Worm (Caenorhabditis elegans) whole organism, young adult: ENCODE results near the gene ndua-1.

Experiments
- C17E4.6 ChIP-seq: fragments of 200-800 bp; sonication (Bioruptor generic); IDR thresholded peaks from 2 replicates; pipeline ENCODE4 v1.3.6; 2022; ENCODE audit warnings: missing genetic modification reagents, missing genetic modification characterization, missing compliant biosample characterization
- F23B12.7 ChIP-seq: sonication (generic microtip); optimal IDR thresholded peaks from 2 replicates; lab custom pipeline; 2017; ENCODE audit warnings: missing genetic modification characterization, mild to moderate bottlenecking, missing compliant biosample characterization, antibody characterized with exemption, moderate library complexity; ENCODE audit not compliant: insufficient read depth
- F33H1.4 ChIP-seq: fragments of 200-800 bp; sonication (Bioruptor generic); IDR thresholded peaks from 2 replicates; pipeline ENCODE4 v1.3.6; 2022; ENCODE audit warnings: missing genetic modification reagents, missing genetic modification characterization, missing compliant biosample characterization
- F37B4.10 ChIP-seq: fragments of 200-800 bp; sonication (Bioruptor generic); IDR thresholded peaks from 2 replicates; pipeline ENCODE4 v1.3.6; 2022; ENCODE audit warnings: missing genetic modification characterization, missing compliant biosample characterization
- K11D2.4 ChIP-seq: fragments of 200-800 bp; sonication (Bioruptor generic); IDR thresholded peaks from 2 replicates; pipeline ENCODE4 v1.3.6; 2022; ENCODE audit warnings: missing genetic modification reagents, missing genetic modification characterization, missing compliant biosample characterization
- Y95B8A.8 ChIP-seq: fragments of 200-800 bp; sonication (Bioruptor generic); IDR thresholded peaks from 2 replicates; pipeline ENCODE4 v1.3.6; 2022; ENCODE audit warnings: missing genetic modification reagents, missing genetic modification characterization, missing compliant biosample characterization
- atf-7 ChIP-seq: sonication (generic microtip); optimal IDR thresholded peaks from 2 replicates; lab custom pipeline; 2017; ENCODE audit warnings: mild to moderate bottlenecking, missing genetic modification characterization, missing compliant biosample characterization
- athp-1 ChIP-seq: sonication (generic microtip); optimal IDR thresholded peaks from 2 replicates; lab custom pipeline; 2017; ENCODE audit warnings: mild to moderate bottlenecking, missing genetic modification characterization, missing compliant biosample characterization
- attf-5 ChIP-seq: fragments of 200-800 bp; sonication (Bioruptor generic); optimal IDR thresholded peaks from 2 replicates; lab custom pipeline; 2018; ENCODE audit warnings: mild to moderate bottlenecking, missing genetic modification characterization, missing compliant biosample characterization
- bed-1 ChIP-seq: fragments of 200-800 bp; sonication (Bioruptor generic); IDR thresholded peaks from 2 replicates; pipeline ENCODE4 v1.3.6; 2022; ENCODE audit warnings: missing genetic modification reagents, missing genetic modification characterization, missing compliant biosample characterization
- bed-2 ChIP-seq: fragments of 200-800 bp; sonication (Bioruptor generic); IDR thresholded peaks from 2 replicates; pipeline ENCODE4 v1.3.6; 2022; ENCODE audit warnings: missing genetic modification reagents, missing genetic modification characterization, missing compliant biosample characterization
- cebp-1 ChIP-seq, 2 experiments: fragments of 200-800 bp in 1 of 2; sonication (Bioruptor generic) in 1 of 2; sonication (generic microtip) in 1 of 2; IDR thresholded peaks in 1 of 2; optimal IDR thresholded peaks in 1 of 2; 2 replicates each; pipeline versions ENCODE4 v1.3.6 to Lab custom; 2017 to 2022; ENCODE audit warnings: missing compliant biosample characterization in 2 of 2, missing genetic modification characterization in 2 of 2, mild to moderate bottlenecking in 1 of 2, missing genetic modification reagents in 1 of 2, moderate library complexity in 1 of 2
- ceh-100 ChIP-seq: fragments of 200-800 bp; sonication (Bioruptor generic); IDR thresholded peaks from 2 replicates; pipeline ENCODE4 v1.3.6; 2022; ENCODE audit warnings: missing genetic modification reagents, missing genetic modification characterization, missing compliant biosample characterization
- die-1 ChIP-seq: sonication (generic microtip); optimal IDR thresholded peaks from 2 replicates; lab custom pipeline; 2016; ENCODE audit warnings: missing genotype, mild to moderate bottlenecking, missing genetic modification characterization, missing compliant biosample characterization
- egrh-3 ChIP-seq: fragments of 200-800 bp; sonication (Bioruptor generic); IDR thresholded peaks from 2 replicates; pipeline ENCODE4 v1.3.6; 2022; ENCODE audit warnings: missing genetic modification reagents, missing genetic modification characterization, missing compliant biosample characterization
- ekl-4 ChIP-seq: fragments of 200-800 bp; sonication (Bioruptor generic); IDR thresholded peaks from 2 replicates; pipeline ENCODE4 v1.3.6; 2022; ENCODE audit warnings: missing genetic modification reagents, missing genetic modification characterization, missing compliant biosample characterization
- fkh-3 ChIP-seq: sonication (generic microtip); optimal IDR thresholded peaks from 2 replicates; lab custom pipeline; 2016; ENCODE audit warnings: mild to moderate bottlenecking, missing genetic modification characterization, missing compliant biosample characterization
- him-1 ChIP-seq: sonication (generic microtip); optimal IDR thresholded peaks from 2 replicates; lab custom pipeline; 2016; ENCODE audit warnings: missing genotype, missing genetic modification reagents, missing genetic modification characterization, missing compliant biosample characterization
- hmg-1.2 ChIP-seq: fragments of 200-800 bp; sonication (Bioruptor generic); IDR thresholded peaks from 2 replicates; pipeline ENCODE4 v1.3.6; 2022; ENCODE audit warnings: missing genetic modification reagents, missing genetic modification characterization, missing compliant biosample characterization
- hrde-1 ChIP-seq: sonication (generic microtip); optimal IDR thresholded peaks from 2 replicates; lab custom pipeline; 2016; ENCODE audit warnings: missing genetic modification characterization, mild to moderate bottlenecking, missing compliant biosample characterization, moderate library complexity, missing genotype, missing genetic modification reagents, borderline replicate concordance
- lag-1 ChIP-seq: fragments of 200-800 bp; sonication (Bioruptor generic); IDR thresholded peaks from 2 replicates; pipeline ENCODE4 v1.3.6; 2022; ENCODE audit warnings: missing genetic modification reagents, missing genetic modification characterization, missing compliant biosample characterization
- let-607 ChIP-seq, 2 experiments: fragments of 200-800 bp in 1 of 2; sonication (Bioruptor generic) in 1 of 2; sonication (generic microtip) in 1 of 2; optimal IDR thresholded peaks; 2 replicates each; lab custom pipeline; 2016 to 2018; ENCODE audit warnings: mild to moderate bottlenecking in 2 of 2, missing compliant biosample characterization in 2 of 2, missing genetic modification characterization in 2 of 2, moderate library complexity in 2 of 2, missing genotype in 1 of 2
- lin-26 ChIP-seq: fragments of 200-800 bp; sonication (Bioruptor generic); IDR thresholded peaks from 2 replicates; pipeline ENCODE4 v1.3.6; 2022; ENCODE audit warnings: missing genetic modification reagents, missing genetic modification characterization, missing compliant biosample characterization
- lin-35 ChIP-seq, 3 experiments: fragments of 150-350 bp in 2 of 3; sonication (generic microtip) in 1 of 3; optimal IDR thresholded peaks; 2 replicates each; lab custom pipeline; 2014 to 2018; ENCODE audit warnings: missing biosample characterization in 3 of 3, missing genetic modification characterization in 3 of 3, missing genetic modification reagents in 3 of 3
- lin-40 ChIP-seq: sonication (generic microtip); optimal IDR thresholded peaks from 2 replicates; lab custom pipeline; 2016; ENCODE audit warnings: missing genetic modification characterization, mild to moderate bottlenecking, missing compliant biosample characterization, missing genotype, missing genetic modification reagents
- lin-54 ChIP-seq: fragments of 200-800 bp; sonication (Bioruptor generic); optimal IDR thresholded peaks from 2 replicates; lab custom pipeline; 2018; ENCODE audit warnings: mild to moderate bottlenecking, missing genetic modification characterization, missing compliant biosample characterization
- lsy-27 ChIP-seq: sonication (generic microtip); optimal IDR thresholded peaks from 2 replicates; lab custom pipeline; 2017; ENCODE audit warnings: missing genetic modification characterization, mild to moderate bottlenecking, missing compliant biosample characterization, antibody characterized with exemption, missing genotype, borderline replicate concordance; ENCODE audit not compliant: insufficient read depth
- mcd-1 ChIP-seq: fragments of 200-800 bp; sonication (Bioruptor generic); IDR thresholded peaks from 2 replicates; pipeline ENCODE4 v1.3.6; 2022; ENCODE audit warnings: missing genetic modification reagents, missing genetic modification characterization, missing compliant biosample characterization
- mes-4 ChIP-seq: sonication (generic microtip); optimal IDR thresholded peaks from 2 replicates; lab custom pipeline; 2016; ENCODE audit warnings: missing genotype, missing genetic modification characterization, missing compliant biosample characterization
- nfyb-1 ChIP-seq: fragments of 200-800 bp; sonication (Bioruptor generic); IDR thresholded peaks from 2 replicates; pipeline ENCODE4 v1.3.6; 2022; ENCODE audit warnings: missing genetic modification reagents, missing genetic modification characterization, missing compliant biosample characterization
- nhr-179 ChIP-seq: sonication (generic microtip); optimal IDR thresholded peaks from 2 replicates; lab custom pipeline; 2016; ENCODE audit warnings: mild to moderate bottlenecking, missing genetic modification characterization, missing compliant biosample characterization
- pbrm-1 ChIP-seq: fragments of 200-800 bp; sonication (Bioruptor generic); IDR thresholded peaks from 2 replicates; pipeline ENCODE4 v1.3.6; 2022; ENCODE audit warnings: missing genetic modification reagents, missing genetic modification characterization, missing compliant biosample characterization
- rcor-1 ChIP-seq: fragments of 200-800 bp; sonication (Bioruptor generic); IDR thresholded peaks from 2 replicates; pipeline ENCODE4 v1.3.6; 2022; ENCODE audit warnings: missing genetic modification reagents, missing genetic modification characterization, missing compliant biosample characterization
- rpc-1 ChIP-seq, 2 experiments: fragments of 150-350 bp in 1 of 2; sonication (generic microtip) in 1 of 2; optimal IDR thresholded peaks; 2 replicates each; lab custom pipeline; 2014 to 2018; ENCODE audit warnings: missing biosample characterization in 1 of 2, missing genetic modification characterization in 1 of 2, missing genetic modification reagents in 1 of 2, missing genotype in 1 of 2
- sea-2 ChIP-seq: fragments of 200-800 bp; sonication (Bioruptor generic); IDR thresholded peaks from 2 replicates; pipeline ENCODE4 v1.3.6; 2022; ENCODE audit warnings: missing genetic modification characterization, missing compliant biosample characterization
- snpc-1.3 ChIP-seq: sonication (generic microtip); optimal IDR thresholded peaks from 2 replicates; lab custom pipeline; 2017; ENCODE audit warnings: missing genetic modification characterization, mild to moderate bottlenecking, missing compliant biosample characterization, antibody characterized with exemption, moderate library complexity, missing genotype, missing genetic modification reagents; ENCODE audit not compliant: insufficient read depth

The ndua-1 gene

DNA sequence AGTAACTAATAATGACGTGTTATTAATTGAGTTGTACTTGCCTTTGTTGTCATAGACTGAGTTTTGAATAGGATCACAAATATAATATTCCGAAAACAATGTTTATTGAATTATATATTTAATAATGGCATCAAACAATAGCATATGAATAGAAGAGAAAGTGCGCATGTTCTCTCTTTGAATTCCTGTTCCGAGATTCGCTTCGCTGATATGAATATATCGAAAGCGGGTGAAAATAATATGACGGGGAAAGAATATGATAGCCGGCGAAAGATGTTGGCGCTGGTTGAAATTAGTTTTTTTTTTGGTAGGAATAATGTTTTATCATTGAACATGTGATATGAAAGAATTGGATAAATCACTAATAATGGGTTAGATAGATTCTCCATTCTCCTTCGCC is 31.7 kb downstream of the ndua-1 start, which contains the start of gene T03D8.6:
Gene T03D8.6 (minus strand): TSS at position 298 of the 400 bp plus-strand sequence.
- TF ChIP-seq Y95B8A.8 (GFP tag; lab: Robert Waterston, UW) (no peak), lin-54 (no peak), F37B4.10 (no peak), atf-7 (no peak), let-607 (tag; optimal IDR thresholded peaks at IDR 0.05; lab: Kevin White, UChicago) (no peak), lsy-27 (tag; lab: Kevin White, UChicago) (no peak)

DNA sequence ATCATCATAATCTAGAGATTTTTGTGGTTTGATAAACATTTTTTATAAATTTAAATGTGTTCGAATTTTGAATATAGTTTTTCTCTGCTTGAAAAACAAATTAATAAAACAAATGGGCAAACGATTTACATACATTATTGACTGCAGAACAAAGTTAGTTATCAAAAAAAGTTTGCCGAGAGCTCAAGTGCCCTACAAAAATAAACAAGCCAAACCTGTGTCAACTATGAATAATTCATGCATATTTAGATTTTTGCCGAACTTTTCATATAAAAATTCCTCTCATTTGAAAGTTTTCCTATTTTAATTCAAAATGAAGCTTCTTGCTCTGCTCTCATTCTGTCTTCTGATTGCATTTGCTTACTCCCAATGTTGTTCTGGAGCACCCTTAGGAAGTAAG is 35.9 kb downstream of the ndua-1 start, which contains the start of gene sshk-1:
Gene sshk-1 (plus strand): TSS at position 301 of the 400 bp plus-strand sequence.
- no peak for TF ChIP-seq bed-1
- TF ChIP-seq pbrm-1, result no peak
- TF ChIP-seq K11D2.4 (GFP tag; lab: Robert Waterston, UW), result no peak
- no peak for TF ChIP-seq hrde-1 (tag; lab: Kevin White, UChicago)
- TF ChIP-seq egrh-3, result no peak
- no peak for TF ChIP-seq nhr-179
- no peak for TF ChIP-seq die-1 (tag; lab: Kevin White, UChicago)
- no peak for TF ChIP-seq lin-26 (GFP tag; lab: Robert Waterston, UW)
- TF ChIP-seq Y95B8A.8 (GFP tag; lab: Robert Waterston, UW), result no peak
- no peak for TF ChIP-seq lin-40 (tag; lab: Kevin White, UChicago)
- no peak for TF ChIP-seq ceh-100 (GFP tag; lab: Robert Waterston, UW)
- no peak for TF ChIP-seq mes-4
- no peak for TF ChIP-seq ekl-4 (GFP tag; lab: Robert Waterston, UW)
- TF ChIP-seq F23B12.7, result no peak
- no peak for TF ChIP-seq lsy-27 (tag; lab: Kevin White, UChicago)

DNA sequence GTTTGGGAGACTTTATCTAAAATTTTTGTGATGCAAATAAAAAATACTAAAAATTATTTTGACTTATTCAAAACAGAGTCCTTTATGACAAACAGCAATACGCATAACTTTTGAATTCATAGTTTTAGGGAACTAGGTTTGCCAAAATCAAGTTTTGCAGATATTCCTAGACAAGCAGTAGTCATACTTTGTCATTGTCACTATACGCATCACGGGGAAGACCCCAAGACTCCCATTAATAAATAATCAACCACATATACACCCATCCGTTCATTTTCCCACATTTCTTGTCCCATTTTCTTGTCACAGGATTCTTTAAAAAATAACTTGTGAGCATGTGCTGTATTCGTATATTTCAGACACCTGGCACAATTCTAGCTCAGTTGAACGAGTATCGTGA is 37.3 kb downstream of the ndua-1 start, which contains the start of gene Y44A6D.7:
Gene Y44A6D.7 (plus strand): TSS at position 301 of the 400 bp plus-strand sequence.
- TF ChIP-seq nhr-179 (no peak), hmg-1.2 (GFP tag; lab: Robert Waterston, UW) (no peak), lag-1 (GFP tag; lab: Robert Waterston, UW) (no peak), bed-2 (no peak), sea-2 (GFP tag; lab: Robert Waterston, UW) (no peak), F33H1.4 (no peak), C17E4.6 (GFP tag; lab: Robert Waterston, UW) (no peak), snpc-1.3 (tag; lab: Kevin White, UChicago) (no peak), athp-1 (tag; lab: Kevin White, UChicago) (no peak), mcd-1 (GFP tag; lab: Robert Waterston, UW) (no peak), fkh-3 (tag; lab: Kevin White, UChicago) (no peak), let-607 (tag; optimal IDR thresholded peaks at IDR 0.05; lab: Kevin White, UChicago) (no peak), attf-5 (GFP tag; lab: Kevin White, UChicago) (no peak), him-1 (tag; lab: Kevin White, UChicago) (no peak), nfyb-1 (no peak), rpc-1 (optimal IDR thresholded peaks at IDR 0.05; lab: Kevin White, UChicago) (no peak), rpc-1 (tag; optimal IDR thresholded peaks at IDR 0.05; lab: Kevin White, UChicago) (no peak), cebp-1 (GFP tag; IDR thresholded peaks at IDR 0.05; lab: Robert Waterston, UW) (no peak), cebp-1 (tag; optimal IDR thresholded peaks at IDR 0.05; lab: Kevin White, UChicago) (no peak), rcor-1 (GFP tag; lab: Robert Waterston, UW) (no peak), lin-35 (GFP tag; optimal IDR thresholded peaks at IDR 0.05; lab: Kevin White, UChicago) (no peak)
